Worm (Caenorhabditis elegans) whole organism, L4 larva: ENCODE data around the gene tsen-2.
A peak's percentile ranks its signal among the peaks of the same experiment; 100 is the strongest.

ENCODE experiments used
- F10B5.3 ChIP-seq: sonication (generic microtip); optimal IDR thresholded peaks from 2 replicates; lab custom pipeline; 2016; ENCODE audit warnings: mild to moderate bottlenecking, missing genetic modification characterization, missing compliant biosample characterization
- Y48G9A.11 ChIP-seq: fragments of 200-800 bp; sonication (Bioruptor generic); IDR thresholded peaks from 2 replicates; pipeline ENCODE4 v1.3.6; 2022; ENCODE audit warnings: missing genetic modification reagents, missing genetic modification characterization, missing compliant biosample characterization
- Y5F2A.4 ChIP-seq: fragments of 200-800 bp; sonication (Bioruptor generic); optimal IDR thresholded peaks from 2 replicates; lab custom pipeline; 2018; ENCODE audit warnings: mild to moderate bottlenecking, missing genetic modification characterization, missing compliant biosample characterization
- Y75B8A.6 ChIP-seq: fragments of 200-800 bp; sonication (Bioruptor generic); IDR thresholded peaks from 2 replicates; pipeline ENCODE4 v1.3.6; 2022; ENCODE audit warnings: missing genetic modification reagents, missing genetic modification characterization, missing compliant biosample characterization
- ZK546.5 ChIP-seq, 2 experiments: sonication (generic microtip); optimal IDR thresholded peaks; 2 replicates each; lab custom pipeline; 2017; ENCODE audit warnings: missing biosample characterization in 2 of 2, missing genetic modification characterization in 2 of 2
- aha-1 ChIP-seq: fragments of 150-350 bp; peaks from one replicate; lab custom pipeline; 2014; ENCODE audit warnings: missing biosample characterization, missing genetic modification characterization
- aly-2 ChIP-seq: sonication (generic microtip); optimal IDR thresholded peaks from 2 replicates; lab custom pipeline; 2018; ENCODE audit warnings: missing biosample characterization, missing genetic modification characterization
- ceh-20 ChIP-seq: fragments of 200-800 bp; sonication (Bioruptor generic); IDR thresholded peaks from 2 replicates; pipeline ENCODE4 v1.3.6; 2022; ENCODE audit warnings: missing genetic modification reagents, missing genetic modification characterization, missing compliant biosample characterization
- ceh-62 ChIP-seq: sonication (generic microtip); optimal IDR thresholded peaks from 2 replicates; lab custom pipeline; 2017; ENCODE audit warnings: missing biosample characterization, missing genetic modification characterization
- daf-12 ChIP-seq: fragments of 150-350 bp; optimal IDR thresholded peaks from 2 replicates; lab custom pipeline; 2014; ENCODE audit warnings: missing biosample characterization, missing genetic modification reagents, missing genetic modification characterization
- daf-19 ChIP-seq: fragments of 200-800 bp; sonication (Bioruptor generic); conservative IDR thresholded peaks from 2 replicates; pipeline ENCODE4 v1.3.6; 2022; ENCODE audit warnings: missing genetic modification characterization, missing compliant biosample characterization
- daf-8 ChIP-seq: fragments of 200-800 bp; sonication (Bioruptor generic); IDR thresholded peaks from 2 replicates; pipeline ENCODE4 v1.3.6; 2022; ENCODE audit warnings: missing genetic modification characterization, missing compliant biosample characterization
- dmd-8 ChIP-seq: fragments of 200-800 bp; sonication (Bioruptor generic); IDR thresholded peaks from 2 replicates; pipeline ENCODE4 v1.3.6; 2022; ENCODE audit warnings: missing genetic modification characterization, missing compliant biosample characterization
- dpl-1 ChIP-seq: fragments of 150-350 bp; optimal IDR thresholded peaks from 2 replicates; lab custom pipeline; 2014; ENCODE audit warnings: missing biosample characterization, missing genetic modification reagents, missing genetic modification characterization
- gei-8 ChIP-seq: fragments of 200-800 bp; sonication (Bioruptor generic); optimal IDR thresholded peaks from 2 replicates; lab custom pipeline; 2018; ENCODE audit warnings: mild to moderate bottlenecking, missing genetic modification characterization, missing compliant biosample characterization
- hlh-11 ChIP-seq: fragments of 200-800 bp; sonication (Bioruptor generic); optimal IDR thresholded peaks from 2 replicates; lab custom pipeline; 2018; ENCODE audit warnings: mild to moderate bottlenecking, missing genetic modification characterization, missing compliant biosample characterization
- lim-7 ChIP-seq: fragments of 200-800 bp; sonication (Bioruptor generic); IDR thresholded peaks from 2 replicates; pipeline ENCODE4 v1.3.6; 2022; ENCODE audit warnings: missing genetic modification characterization, missing compliant biosample characterization
- lin-13 ChIP-seq: fragments of 150-350 bp; optimal IDR thresholded peaks from 2 replicates; lab custom pipeline; 2014; ENCODE audit warnings: missing biosample characterization, missing genetic modification reagents, missing genetic modification characterization
- lin-38 ChIP-seq: fragments of 200-800 bp; sonication (Bioruptor generic); IDR thresholded peaks from 2 replicates; pipeline ENCODE4 v1.3.6; 2022; ENCODE audit warnings: missing genetic modification reagents, missing genetic modification characterization, missing compliant biosample characterization
- lsy-2 ChIP-seq, 2 experiments: fragments of 150-350 bp in 1 of 2; sonication (generic microtip) in 1 of 2; optimal IDR thresholded peaks; 2 replicates each; lab custom pipeline; 2014 to 2017; ENCODE audit warnings: missing biosample characterization in 2 of 2, missing genetic modification characterization in 2 of 2
- mdt-29 ChIP-seq: fragments of 200-800 bp; sonication (Bioruptor generic); IDR thresholded peaks from 2 replicates; pipeline ENCODE4 v1.3.6; 2022; ENCODE audit warnings: missing genetic modification reagents, missing genetic modification characterization, missing compliant biosample characterization
- mep-1 ChIP-seq: fragments of 150-350 bp; sonication (generic microtip); optimal IDR thresholded peaks from 3 replicates; lab custom pipeline; 2014; ENCODE audit warnings: missing biosample characterization, missing genetic modification characterization
- mes-2 ChIP-seq: sonication (generic microtip); optimal IDR thresholded peaks from 2 replicates; lab custom pipeline; 2016; ENCODE audit warnings: missing genotype, mild to moderate bottlenecking, missing genetic modification characterization, missing compliant biosample characterization; ENCODE audit not compliant: poor library complexity, severe bottlenecking
- mxl-2 ChIP-seq: fragments of 200-800 bp; sonication (Bioruptor generic); conservative IDR thresholded peaks from 2 replicates; pipeline ENCODE4 v1.3.6; 2022; ENCODE audit warnings: missing genetic modification reagents, missing genetic modification characterization, missing compliant biosample characterization
- mxl-3 ChIP-seq: fragments of 200-800 bp; sonication (Bioruptor generic); optimal IDR thresholded peaks from 2 replicates; lab custom pipeline; 2018; ENCODE audit warnings: mild to moderate bottlenecking, missing genetic modification characterization, missing compliant biosample characterization
- nhr-11 ChIP-seq: fragments of 150-350 bp; optimal IDR thresholded peaks from 2 replicates; lab custom pipeline; 2014; ENCODE audit warnings: missing biosample characterization, missing genetic modification characterization
- nhr-41 ChIP-seq: fragments of 200-800 bp; sonication (Bioruptor generic); IDR thresholded peaks from 2 replicates; pipeline ENCODE4 v1.3.6; 2022; ENCODE audit warnings: missing genetic modification reagents, missing genetic modification characterization, missing compliant biosample characterization
- php-3 ChIP-seq: fragments of 200-800 bp; sonication (Bioruptor generic); IDR thresholded peaks from 2 replicates; pipeline ENCODE4 v1.3.6; 2022; ENCODE audit warnings: missing genetic modification reagents, missing genetic modification characterization, missing compliant biosample characterization
- pqm-1 ChIP-seq: sonication (generic microtip); optimal IDR thresholded peaks from 2 replicates; lab custom pipeline; 2017; ENCODE audit warnings: missing biosample characterization, missing genetic modification characterization
- set-16 ChIP-seq: fragments of 200-800 bp; sonication (Bioruptor generic); IDR thresholded peaks from 2 replicates; pipeline ENCODE4 v1.3.6; 2022; ENCODE audit warnings: missing genetic modification reagents, missing genetic modification characterization, missing compliant biosample characterization
- snpc-4 ChIP-seq: fragments of 150-350 bp; optimal IDR thresholded peaks from 2 replicates; lab custom pipeline; 2014; ENCODE audit warnings: missing biosample characterization, missing genetic modification characterization
- unc-130 ChIP-seq: sonication (generic microtip); optimal IDR thresholded peaks from 2 replicates; lab custom pipeline; 2016; ENCODE audit warnings: missing genetic modification reagents, missing genetic modification characterization, missing compliant biosample characterization
- unc-62 ChIP-seq, 3 experiments: fragments of 150-350 bp in 1 of 3; sonication (generic microtip); optimal IDR thresholded peaks in 2 of 3; peaks in 1 of 3; 1 replicate in 1 of 3; 2 replicates in 2 of 3; lab custom pipeline; 2014 to 2017; ENCODE audit warnings: missing biosample characterization in 3 of 3, missing genetic modification characterization in 3 of 3, missing genetic modification reagents in 3 of 3, missing genotype in 1 of 3
- zfp-2 ChIP-seq: sonication (generic microtip); optimal IDR thresholded peaks from 2 replicates; lab custom pipeline; 2016; ENCODE audit warnings: mild to moderate bottlenecking, missing genetic modification characterization, missing compliant biosample characterization
- zip-2 ChIP-seq: fragments of 150-350 bp; optimal IDR thresholded peaks from 2 replicates; lab custom pipeline; 2014; ENCODE audit warnings: missing biosample characterization, missing genetic modification characterization

The tsen-2 gene

DNA sequence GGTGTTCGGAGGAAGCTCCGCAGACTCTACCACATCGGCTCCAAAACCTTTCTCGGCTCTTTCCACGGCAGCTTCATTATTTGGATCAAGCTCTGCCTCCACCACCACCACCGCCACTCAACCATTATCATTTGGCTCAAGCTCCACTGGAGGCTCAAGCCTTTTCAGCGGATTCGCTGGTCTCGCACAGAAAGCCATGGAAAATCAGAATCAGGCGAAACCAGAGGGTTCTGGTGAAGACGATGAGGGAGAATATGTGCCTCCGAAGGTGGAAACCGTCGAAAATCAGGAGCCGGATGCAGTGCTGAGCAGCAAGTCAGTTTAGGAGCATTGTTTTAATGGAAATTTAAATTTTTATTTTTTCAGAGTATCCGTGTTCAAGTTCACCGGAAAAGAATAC lies 19.0 kb upstream of the tsen-2 start:
- TF ChIP-seq unc-62 (GFP tag; optimal IDR thresholded peaks at IDR 0.05 in 1 of 2; lab: Kevin White, UChicago) (no peak), unc-62 (tag; optimal IDR thresholded peaks at IDR 0.05; lab: Kevin White, UChicago) (no peak), set-16 (GFP tag; lab: Robert Waterston, UW) (peak; percentile 56), aha-1 (tag; lab: Kevin White, UChicago) (peak; percentile 90)

DNA sequence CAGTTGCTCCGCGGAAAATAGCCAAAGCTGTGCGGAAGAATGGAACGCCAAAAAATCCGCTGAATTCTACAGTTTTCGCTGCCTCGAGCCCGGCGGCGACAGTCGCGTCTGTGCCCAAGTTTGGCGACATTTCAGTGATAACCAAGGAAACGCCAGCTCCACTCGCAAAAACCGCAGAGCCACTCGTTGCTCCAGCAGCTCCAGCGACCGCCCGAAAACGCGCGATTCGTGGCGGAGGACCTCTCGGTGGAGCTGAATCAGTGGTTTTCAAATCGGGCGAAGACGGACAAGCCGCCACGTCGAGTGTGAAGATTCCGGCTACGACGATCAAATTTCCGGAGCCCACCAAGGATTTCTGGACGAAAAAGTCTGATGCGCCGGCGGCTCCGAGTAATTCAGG lies 18.2 kb upstream of the tsen-2 start:
- TF ChIP-seq set-16 (GFP tag; lab: Robert Waterston, UW), result peak; percentile 86
- no peak for TF ChIP-seq mxl-2 (GFP tag; lab: Robert Waterston, UW)

DNA sequence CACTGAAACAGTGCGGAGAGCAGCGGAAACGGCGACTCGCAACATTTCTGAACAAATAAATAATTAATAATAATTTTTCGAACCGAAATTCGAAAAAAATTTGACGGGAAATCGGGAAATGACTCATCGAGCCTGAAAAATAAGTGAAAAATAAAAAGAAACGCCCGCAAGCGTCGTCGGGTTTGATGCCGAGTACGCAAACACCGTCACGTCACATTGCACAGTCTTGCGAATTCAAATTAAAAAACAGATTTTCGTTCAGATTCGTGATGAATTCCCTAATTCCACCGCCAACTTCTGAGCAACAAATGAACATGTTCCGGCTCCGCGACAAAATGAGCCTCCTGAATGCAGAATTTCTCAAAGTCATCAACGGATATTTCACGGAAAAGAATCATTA lies 17.6 kb upstream of the tsen-2 start, which contains the start of the genes ndab-1 and npp-16:
ndab-1 (minus strand) TSS at position 47 of the 400 bp plus-strand sequence.
npp-16 (plus strand) TSS at position 263 of the 400 bp plus-strand sequence.
- TF ChIP-seq lim-7 (peak; percentile 11; the same call in 1 of the 2 replicates), ZK546.5 (tag; optimal IDR thresholded peaks at IDR 0.05; lab: Kevin White, UChicago) (no peak), snpc-4 (tag; lab: Kevin White, UChicago) (no peak), daf-8 (GFP tag; lab: Robert Waterston, UW) (no peak), mes-2 (tag; lab: Kevin White, UChicago) (peak; percentile 76), hlh-11 (tag; lab: Kevin White, UChicago) (no peak), Y75B8A.6 (GFP tag; lab: Robert Waterston, UW) (no peak), mdt-29 (GFP tag; lab: Robert Waterston, UW) (no peak), daf-12 (no peak), lsy-2 (tag; optimal IDR thresholded peaks at IDR 0.05; lab: Kevin White, UChicago) (peak in 1 of 2 experiments; percentile 43), mxl-3 (GFP tag; lab: Kevin White, UChicago) (no peak), Y5F2A.4 (GFP tag; lab: Kevin White, UChicago) (no peak), unc-62 (GFP tag; optimal IDR thresholded peaks at IDR 0.05 in 1 of 2; lab: Kevin White, UChicago) (no peak), unc-62 (tag; optimal IDR thresholded peaks at IDR 0.05; lab: Kevin White, UChicago) (no peak), ceh-62 (tag; lab: Kevin White, UChicago) (no peak), aly-2 (tag; lab: Kevin White, UChicago) (no peak), nhr-11 (tag; lab: Kevin White, UChicago) (no peak), pqm-1 (tag; lab: Kevin White, UChicago) (no peak), zfp-2 (no peak), mxl-2 (GFP tag; lab: Robert Waterston, UW) (no peak), lin-13 (GFP tag; lab: Kevin White, UChicago) (no peak), gei-8 (GFP tag; lab: Kevin White, UChicago) (no peak), php-3 (no peak), ceh-20 (GFP tag; lab: Robert Waterston, UW) (no peak), lin-38 (peak; percentile 61), dmd-8 (GFP tag; lab: Robert Waterston, UW) (no peak), F10B5.3 (no peak), unc-130 (GFP tag; lab: Kevin White, UChicago) (no peak), mep-1 (tag; lab: Kevin White, UChicago) (no peak), nhr-41 (no peak), dpl-1 (GFP tag; lab: Kevin White, UChicago) (peak; percentile 54), aha-1 (tag; lab: Kevin White, UChicago) (no peak), Y48G9A.11 (GFP tag; lab: Robert Waterston, UW) (no peak)

DNA sequence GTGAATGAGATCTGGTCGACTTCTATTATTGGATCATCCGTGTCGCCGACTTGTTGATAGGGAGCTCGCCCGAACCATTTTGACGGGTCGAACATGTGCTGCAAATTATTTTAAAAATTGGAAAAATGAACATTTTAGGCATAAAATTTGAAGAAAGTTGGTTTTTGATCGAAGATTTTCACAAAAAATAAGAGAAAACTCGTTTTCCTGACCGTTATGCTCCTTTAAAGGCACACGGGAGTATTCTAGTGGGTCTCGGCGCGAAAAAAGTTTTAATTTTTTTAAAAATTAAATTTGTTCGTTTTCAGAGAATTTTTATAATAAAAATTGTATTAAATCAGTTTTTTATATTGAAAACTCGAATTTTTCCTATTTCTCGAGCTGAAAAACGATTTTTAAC lies 16.2 kb upstream of the tsen-2 start, which contains the start of gene Y56A3A.16:
Y56A3A.16 (minus strand) TSS at position 101 of the 400 bp plus-strand sequence.
- TF ChIP-seq lin-38, result no peak
- no peak for TF ChIP-seq zip-2 (tag; lab: Kevin White, UChicago)
- TF ChIP-seq set-16 (GFP tag; lab: Robert Waterston, UW), result no peak
- TF ChIP-seq aly-2 (tag; lab: Kevin White, UChicago), result no peak
- TF ChIP-seq daf-19 (GFP tag; lab: Robert Waterston, UW), result no peak
- TF ChIP-seq, all 104 proteins: peak for 0
